Worm (Caenorhabditis elegans) whole organism, late embryonic: ENCODE measurements around the gene ttr-52.

Experiments
- C08G9.2 ChIP-seq: sonication (generic microtip); optimal IDR thresholded peaks from 2 replicates; lab custom pipeline; 2016; ENCODE audit warnings: mild to moderate bottlenecking, missing genetic modification characterization, moderate library complexity, missing compliant biosample characterization
- C38D4.7 ChIP-seq: fragments of 200-800 bp; sonication (Bioruptor generic); optimal IDR thresholded peaks from 2 replicates; lab custom pipeline; 2018; ENCODE audit warnings: mild to moderate bottlenecking, missing genetic modification characterization, moderate library complexity, missing compliant biosample characterization
- F13H6.1 ChIP-seq: sonication (generic microtip); optimal IDR thresholded peaks from 2 replicates; lab custom pipeline; 2016; ENCODE audit warnings: missing genetic modification characterization, missing compliant biosample characterization
- Y22D7AL.16 ChIP-seq: sonication (generic microtip); optimal IDR thresholded peaks from 2 replicates; lab custom pipeline; 2016; ENCODE audit warnings: missing genetic modification characterization, missing compliant biosample characterization
- ceh-14 ChIP-seq: sonication (generic microtip); optimal IDR thresholded peaks from 2 replicates; lab custom pipeline; 2016; ENCODE audit warnings: missing genotype, missing genetic modification characterization, missing compliant biosample characterization
- ceh-19 ChIP-seq: fragments of 200-800 bp; sonication (Bioruptor generic); optimal IDR thresholded peaks from 2 replicates; lab custom pipeline; 2018; ENCODE audit warnings: mild to moderate bottlenecking, missing genetic modification characterization, missing compliant biosample characterization
- ceh-2 ChIP-seq: sonication (generic microtip); optimal IDR thresholded peaks from 2 replicates; lab custom pipeline; 2016; ENCODE audit warnings: missing genotype, missing genetic modification characterization, missing compliant biosample characterization
- ceh-22 ChIP-seq: sonication (generic microtip); optimal IDR thresholded peaks from 2 replicates; lab custom pipeline; 2017; ENCODE audit warnings: missing biosample characterization, missing genetic modification characterization
- ceh-24 ChIP-seq: sonication (generic microtip); optimal IDR thresholded peaks from 2 replicates; lab custom pipeline; 2016; ENCODE audit warnings: mild to moderate bottlenecking, missing genetic modification characterization, missing compliant biosample characterization
- ceh-31 ChIP-seq: sonication (generic microtip); optimal IDR thresholded peaks from 2 replicates; lab custom pipeline; 2016; ENCODE audit warnings: missing genetic modification characterization, missing compliant biosample characterization
- ceh-45 ChIP-seq: fragments of 200-800 bp; sonication (Bioruptor generic); IDR thresholded peaks from 2 replicates; pipeline ENCODE4 v1.3.6; 2022; ENCODE audit warnings: missing genetic modification reagents, missing genetic modification characterization, missing compliant biosample characterization
- ceh-9 ChIP-seq: sonication (generic microtip); optimal IDR thresholded peaks from 2 replicates; lab custom pipeline; 2016; ENCODE audit warnings: mild to moderate bottlenecking, missing genetic modification characterization, inconsistent platforms, missing compliant biosample characterization
- dmd-4 ChIP-seq: sonication (generic microtip); optimal IDR thresholded peaks from 2 replicates; lab custom pipeline; 2016; ENCODE audit warnings: borderline replicate concordance, missing genetic modification characterization, missing compliant biosample characterization
- elt-2 ChIP-seq: sonication (generic microtip); optimal IDR thresholded peaks from 2 replicates; lab custom pipeline; 2016; ENCODE audit warnings: missing genetic modification reagents, missing genetic modification characterization, missing compliant biosample characterization
- elt-4 ChIP-seq: sonication (generic microtip); optimal IDR thresholded peaks from 2 replicates; lab custom pipeline; 2016; ENCODE audit warnings: missing genetic modification characterization, missing compliant biosample characterization
- ets-4 ChIP-seq: sonication (generic microtip); optimal IDR thresholded peaks from 2 replicates; lab custom pipeline; 2016; ENCODE audit warnings: missing genetic modification characterization, missing compliant biosample characterization
- eyg-1 ChIP-seq: sonication (generic microtip); optimal IDR thresholded peaks from 2 replicates; lab custom pipeline; 2016; ENCODE audit warnings: missing genotype, missing genetic modification characterization, missing compliant biosample characterization
- hlh-30 ChIP-seq: sonication (generic microtip); optimal IDR thresholded peaks from 2 replicates; lab custom pipeline; 2017; ENCODE audit warnings: antibody characterized with exemption, missing genetic modification characterization, missing compliant biosample characterization; ENCODE audit not compliant: insufficient read depth
- hlh-6 ChIP-seq: sonication (generic microtip); optimal IDR thresholded peaks from 2 replicates; lab custom pipeline; 2016; ENCODE audit warnings: missing genotype, missing genetic modification characterization, missing compliant biosample characterization
- hlh-8 ChIP-seq: sonication (generic microtip); optimal IDR thresholded peaks from 2 replicates; lab custom pipeline; 2016; ENCODE audit warnings: missing genotype, missing genetic modification characterization, missing compliant biosample characterization
- lim-6 ChIP-seq: sonication (generic microtip); optimal IDR thresholded peaks from 2 replicates; lab custom pipeline; 2016; ENCODE audit warnings: missing genetic modification characterization, missing compliant biosample characterization
- lin-11 ChIP-seq: fragments of 200-800 bp; sonication (Bioruptor generic); optimal IDR thresholded peaks from 2 replicates; lab custom pipeline; 2018; ENCODE audit warnings: mild to moderate bottlenecking, missing genetic modification characterization, missing compliant biosample characterization
- madf-2 ChIP-seq: sonication (generic microtip); optimal IDR thresholded peaks from 2 replicates; lab custom pipeline; 2017; ENCODE audit warnings: missing genetic modification characterization, missing compliant biosample characterization
- mec-3 ChIP-seq: sonication (generic microtip); optimal IDR thresholded peaks from 2 replicates; lab custom pipeline; 2016; ENCODE audit warnings: borderline replicate concordance, missing genetic modification characterization, missing compliant biosample characterization
- nfya-1 ChIP-seq: sonication (generic microtip); optimal IDR thresholded peaks from 2 replicates; lab custom pipeline; 2017; ENCODE audit warnings: missing genetic modification characterization, mild to moderate bottlenecking, missing compliant biosample characterization, antibody characterized with exemption, moderate library complexity
- nhr-11 ChIP-seq: fragments of 150-350 bp; optimal IDR thresholded peaks from 2 replicates; lab custom pipeline; 2014; ENCODE audit warnings: missing biosample characterization, missing genetic modification characterization
- npax-4 ChIP-seq: sonication (generic microtip); optimal IDR thresholded peaks from 2 replicates; lab custom pipeline; 2016; ENCODE audit warnings: missing genetic modification characterization, missing compliant biosample characterization
- odd-2 ChIP-seq: sonication (generic microtip); optimal IDR thresholded peaks from 2 replicates; lab custom pipeline; 2017; ENCODE audit warnings: antibody characterized with exemption, mild to moderate bottlenecking, missing genetic modification characterization, missing compliant biosample characterization
- pag-3 ChIP-seq: sonication (generic microtip); optimal IDR thresholded peaks from 2 replicates; lab custom pipeline; 2016; ENCODE audit warnings: missing compliant biosample characterization, missing genetic modification characterization, borderline replicate concordance
- pha-2 ChIP-seq: sonication (generic microtip); optimal IDR thresholded peaks from 2 replicates; lab custom pipeline; 2017; ENCODE audit warnings: mild to moderate bottlenecking, missing genetic modification characterization, missing compliant biosample characterization
- pqm-1 ChIP-seq: sonication (generic microtip); optimal IDR thresholded peaks from 2 replicates; lab custom pipeline; 2016; ENCODE audit warnings: missing genetic modification characterization, missing compliant biosample characterization
- pros-1 ChIP-seq: fragments of 150-350 bp; optimal IDR thresholded peaks from 2 replicates; lab custom pipeline; 2014; ENCODE audit warnings: missing biosample characterization, missing genetic modification reagents, missing genetic modification characterization
- ref-2 ChIP-seq: sonication (generic microtip); optimal IDR thresholded peaks from 2 replicates; lab custom pipeline; 2016; ENCODE audit warnings: missing genetic modification characterization, missing compliant biosample characterization
- rnt-1 ChIP-seq: sonication (generic microtip); optimal IDR thresholded peaks from 2 replicates; lab custom pipeline; 2016; ENCODE audit warnings: missing genetic modification characterization, missing compliant biosample characterization
- sdc-2 ChIP-seq: sonication (generic microtip); optimal IDR thresholded peaks from 2 replicates; lab custom pipeline; 2016; ENCODE audit warnings: missing genotype, missing genetic modification characterization, missing compliant biosample characterization
- sox-4 ChIP-seq: sonication (generic microtip); optimal IDR thresholded peaks from 2 replicates; lab custom pipeline; 2017; ENCODE audit warnings: mild to moderate bottlenecking, missing genetic modification characterization, inconsistent platforms, missing compliant biosample characterization
- tbx-7 ChIP-seq: sonication (generic microtip); optimal IDR thresholded peaks from 2 replicates; lab custom pipeline; 2016; ENCODE audit warnings: missing genotype, missing genetic modification characterization, missing compliant biosample characterization
- ttx-3 ChIP-seq: sonication (generic microtip); optimal IDR thresholded peaks from 2 replicates; lab custom pipeline; 2016; ENCODE audit warnings: missing genetic modification reagents, missing genetic modification characterization, missing compliant biosample characterization
- unc-42 ChIP-seq: sonication (generic microtip); optimal IDR thresholded peaks from 2 replicates; lab custom pipeline; 2016; ENCODE audit warnings: missing genotype, missing genetic modification characterization, missing compliant biosample characterization

Gene ttr-52

DNA sequence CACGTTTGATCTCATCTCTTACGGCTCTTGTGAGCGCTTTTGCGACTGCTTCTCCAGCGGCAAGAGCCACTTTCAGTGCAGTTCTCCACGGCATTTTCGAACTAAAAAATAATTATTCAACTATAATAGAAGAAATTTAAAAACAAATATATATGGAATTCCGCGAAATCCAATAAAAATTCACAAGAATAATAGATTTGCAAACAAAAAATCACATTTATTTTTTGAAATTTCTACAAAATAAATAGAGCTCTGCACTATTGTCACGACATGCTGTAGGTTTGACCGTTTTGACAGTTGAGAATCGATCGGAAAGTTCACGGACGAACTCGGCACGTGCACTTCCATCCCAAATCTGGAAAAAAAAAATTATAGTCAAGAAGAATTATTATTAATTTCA lies 31.1 kb downstream of the ttr-52 start, which contains the start of gene F45G2.8:
TSS of gene F45G2.8 (minus strand) at position 101 of the 400 bp plus-strand sequence.
- TF ChIP-seq unc-42 (tag; lab: Kevin White, UChicago), result no peak
- TF ChIP-seq hlh-30 (tag; lab: Kevin White, UChicago), result no peak
- TF ChIP-seq elt-2 (tag; lab: Kevin White, UChicago), result no peak

DNA sequence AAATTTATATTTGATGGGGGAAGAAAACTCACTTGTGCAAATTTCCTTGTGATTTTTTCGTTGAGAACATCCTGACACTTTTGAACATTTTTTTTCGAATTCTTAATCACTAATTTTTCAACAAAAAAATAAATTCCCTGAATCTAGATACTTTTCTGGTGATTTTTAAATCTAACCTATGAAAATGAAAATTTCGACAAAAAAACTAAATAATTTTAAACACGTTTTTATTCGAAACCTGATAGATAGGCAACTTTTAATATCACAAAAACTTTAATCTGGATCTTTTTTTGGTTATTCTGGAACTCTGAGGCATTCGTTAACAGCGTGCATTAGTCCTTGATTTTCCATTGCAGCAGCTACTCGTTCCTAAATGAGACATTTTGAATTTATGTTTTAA lies 32.3 kb downstream of the ttr-52 start, which contains the start of gene F45G2.9:
TSS of gene F45G2.9 (minus strand) at position 101 of the 400 bp plus-strand sequence.
- TF ChIP-seq ceh-9 (tag; lab: Kevin White, UChicago) (no peak), ttx-3 (tag; lab: Kevin White, UChicago) (no peak), C38D4.7 (GFP tag; lab: Kevin White, UChicago) (no peak), dmd-4 (no peak), sox-4 (tag; lab: Kevin White, UChicago) (no peak), ceh-14 (tag; lab: Kevin White, UChicago) (no peak), pha-2 (no peak), ceh-22 (no peak), eyg-1 (no peak), pros-1 (tag; lab: Kevin White, UChicago) (no peak), ceh-45 (GFP tag; lab: Robert Waterston, UW) (no peak), ceh-2 (tag; lab: Kevin White, UChicago) (no peak), C08G9.2 (tag; lab: Kevin White, UChicago) (no peak), ceh-24 (no peak), ceh-31 (no peak), elt-2 (tag; lab: Kevin White, UChicago) (no peak)
- TF ChIP-seq, all 69 proteins: peak for 0

ce11 chrIII:13439415-13439814 lies 34.9 kb downstream of the ttr-52 start, which contains the start of gene ciao-2B:
Gene ciao-2B, minus strand, starts transcription at chrIII:13439544.
- TF ChIP-seq ceh-45 (GFP tag; lab: Robert Waterston, UW) (no peak), tbx-7 (tag; lab: Kevin White, UChicago) (peak; percentile 5), ceh-2 (tag; lab: Kevin White, UChicago) (peak; percentile 25), hlh-8 (peak; percentile 28), C08G9.2 (tag; lab: Kevin White, UChicago) (peak; percentile 70), ets-4 (peak; percentile 62), npax-4 (tag; lab: Kevin White, UChicago) (no peak), ceh-31 (peak; percentile 66)

ce11 chrIII:13452824-13453223 lies 48.3 kb downstream of the ttr-52 start:
- TF ChIP-seq C08G9.2 (tag; lab: Kevin White, UChicago), result no peak
- TF ChIP-seq pqm-1 (tag; lab: Kevin White, UChicago), result no peak
- TF ChIP-seq dmd-4, result no peak
- no peak for TF ChIP-seq F13H6.1 (tag; lab: Kevin White, UChicago)
- TF ChIP-seq ref-2 (tag; lab: Kevin White, UChicago), result no peak
- TF ChIP-seq sdc-2 (tag; lab: Kevin White, UChicago), result no peak
- TF ChIP-seq madf-2 (tag; lab: Kevin White, UChicago), result no peak
- TF ChIP-seq lim-6, result no peak
- no peak for TF ChIP-seq ceh-19 (GFP tag; lab: Kevin White, UChicago)
- no peak for TF ChIP-seq ceh-22
- no peak for TF ChIP-seq pros-1 (tag; lab: Kevin White, UChicago)
- TF ChIP-seq nfya-1 (tag; lab: Kevin White, UChicago), result no peak
- no peak for TF ChIP-seq odd-2 (tag; lab: Kevin White, UChicago)
- TF ChIP-seq hlh-6, result no peak
- TF ChIP-seq Y22D7AL.16 (tag; lab: Kevin White, UChicago), result no peak
- TF ChIP-seq nhr-11, result no peak

- TF ChIP-seq ceh-19 (GFP tag; lab: Kevin White, UChicago), result no peak
- no peak for TF ChIP-seq pag-3 (tag; lab: Kevin White, UChicago)
- no peak for TF ChIP-seq lin-11 (tag; lab: Kevin White, UChicago)
- no peak for TF ChIP-seq ceh-22
- TF ChIP-seq rnt-1 (tag; lab: Kevin White, UChicago), result no peak
- no peak for TF ChIP-seq elt-4 (tag; lab: Kevin White, UChicago)
- TF ChIP-seq mec-3 (tag; lab: Kevin White, UChicago), result no peak
Measured at ce11 chrIII:13455207-13455606, 50.7 kb downstream of the ttr-52 start, which contains the start of gene cua-1. Gene cua-1, minus strand, starts transcription at chrIII:13455307.
